Worm (Caenorhabditis elegans) whole organism, young adult: ENCODE data around the gene ceh-31.

ENCODE experiments used
- B0019.2 ChIP-seq: fragments of 200-800 bp; sonication (Bioruptor generic); conservative IDR thresholded peaks from 2 replicates; pipeline ENCODE4 v1.3.6; 2022; ENCODE audit warnings: missing genetic modification reagents, missing genetic modification characterization, missing compliant biosample characterization
- B0035.1 ChIP-seq: sonication (generic microtip); optimal IDR thresholded peaks from 2 replicates; lab custom pipeline; 2016; ENCODE audit warnings: missing genetic modification characterization, mild to moderate bottlenecking, missing compliant biosample characterization, missing genotype, missing genetic modification reagents
- B0336.3 ChIP-seq: fragments of 200-800 bp; sonication (Bioruptor generic); IDR thresholded peaks from 2 replicates; pipeline ENCODE4 v1.3.6; 2022; ENCODE audit warnings: missing genetic modification characterization, missing compliant biosample characterization
- C06A6.2 ChIP-seq: fragments of 200-800 bp; sonication (Bioruptor generic); conservative IDR thresholded peaks from 2 replicates; pipeline ENCODE4 v1.3.6; 2022; ENCODE audit warnings: missing genetic modification characterization, missing compliant biosample characterization
- F10E7.11 ChIP-seq: sonication (generic microtip); optimal IDR thresholded peaks from 2 replicates; lab custom pipeline; 2017; ENCODE audit warnings: mild to moderate bottlenecking, missing genetic modification characterization, moderate library complexity, missing compliant biosample characterization
- F22D6.2 ChIP-seq: sonication (generic microtip); optimal IDR thresholded peaks from 2 replicates; lab custom pipeline; 2016; ENCODE audit warnings: mild to moderate bottlenecking, missing genetic modification characterization, missing compliant biosample characterization
- F33H1.4 ChIP-seq: fragments of 200-800 bp; sonication (Bioruptor generic); IDR thresholded peaks from 2 replicates; pipeline ENCODE4 v1.3.6; 2022; ENCODE audit warnings: missing genetic modification reagents, missing genetic modification characterization, missing compliant biosample characterization
- F37B4.10 ChIP-seq: fragments of 200-800 bp; sonication (Bioruptor generic); IDR thresholded peaks from 2 replicates; pipeline ENCODE4 v1.3.6; 2022; ENCODE audit warnings: missing genetic modification characterization, missing compliant biosample characterization
- F39B2.1 ChIP-seq: fragments of 200-800 bp; sonication (Bioruptor generic); IDR thresholded peaks from 2 replicates; pipeline ENCODE4 v1.3.6; 2022; ENCODE audit warnings: missing genetic modification reagents, missing genetic modification characterization, missing compliant biosample characterization
- F57A8.1 ChIP-seq: fragments of 200-800 bp; sonication (Bioruptor generic); optimal IDR thresholded peaks from 2 replicates; lab custom pipeline; 2018; ENCODE audit warnings: mild to moderate bottlenecking, missing genetic modification characterization, moderate library complexity, missing compliant biosample characterization
- K11D2.4 ChIP-seq: fragments of 200-800 bp; sonication (Bioruptor generic); IDR thresholded peaks from 2 replicates; pipeline ENCODE4 v1.3.6; 2022; ENCODE audit warnings: missing genetic modification reagents, missing genetic modification characterization, missing compliant biosample characterization
- Y53G8AR.9 ChIP-seq: fragments of 200-800 bp; sonication (Bioruptor generic); conservative IDR thresholded peaks from 2 replicates; pipeline ENCODE4 v1.3.6; 2022; ENCODE audit warnings: missing genetic modification reagents, missing genetic modification characterization, missing compliant biosample characterization
- Y56A3A.18 ChIP-seq: fragments of 200-800 bp; sonication (Bioruptor generic); IDR thresholded peaks from 2 replicates; pipeline ENCODE4 v1.3.6; 2022; ENCODE audit warnings: missing genetic modification reagents, missing genetic modification characterization, missing compliant biosample characterization
- ZK185.1 ChIP-seq: sonication (generic microtip); optimal IDR thresholded peaks from 2 replicates; lab custom pipeline; 2016; ENCODE audit warnings: mild to moderate bottlenecking, missing genetic modification characterization, missing compliant biosample characterization; ENCODE audit not compliant: poor library complexity, severe bottlenecking
- ama-1 ChIP-seq, 3 experiments: fragments of 150-350 bp in 1 of 3; sonication (generic microtip) in 2 of 3; optimal IDR thresholded peaks; 2 replicates each; lab custom pipeline; 2014 to 2018; ENCODE audit warnings: missing biosample characterization in 2 of 3, missing genetic modification characterization in 2 of 3, missing genetic modification reagents in 2 of 3
- cebp-1 ChIP-seq, 2 experiments: fragments of 200-800 bp in 1 of 2; sonication (Bioruptor generic) in 1 of 2; sonication (generic microtip) in 1 of 2; IDR thresholded peaks in 1 of 2; optimal IDR thresholded peaks in 1 of 2; 2 replicates each; pipeline versions ENCODE4 v1.3.6 to Lab custom; 2017 to 2022; ENCODE audit warnings: missing compliant biosample characterization in 2 of 2, missing genetic modification characterization in 2 of 2, mild to moderate bottlenecking in 1 of 2, missing genetic modification reagents in 1 of 2, moderate library complexity in 1 of 2
- dox-1 ChIP-seq: fragments of 200-800 bp; sonication (Bioruptor generic); IDR thresholded peaks from 2 replicates; pipeline ENCODE4 v1.3.6; 2022; ENCODE audit warnings: missing genetic modification reagents, missing genetic modification characterization, missing compliant biosample characterization
- gei-17 ChIP-seq: fragments of 200-800 bp; sonication (Bioruptor generic); optimal IDR thresholded peaks from 2 replicates; lab custom pipeline; 2018; ENCODE audit warnings: mild to moderate bottlenecking, missing genetic modification characterization, missing compliant biosample characterization
- hmg-20 ChIP-seq: fragments of 200-800 bp; sonication (Bioruptor generic); IDR thresholded peaks from 2 replicates; pipeline ENCODE4 v1.3.6; 2022; ENCODE audit warnings: missing genetic modification reagents, missing genetic modification characterization, missing compliant biosample characterization
- hrde-1 ChIP-seq: sonication (generic microtip); optimal IDR thresholded peaks from 2 replicates; lab custom pipeline; 2016; ENCODE audit warnings: missing genetic modification characterization, mild to moderate bottlenecking, missing compliant biosample characterization, moderate library complexity, missing genotype, missing genetic modification reagents, borderline replicate concordance
- let-607 ChIP-seq, 2 experiments: fragments of 200-800 bp in 1 of 2; sonication (Bioruptor generic) in 1 of 2; sonication (generic microtip) in 1 of 2; optimal IDR thresholded peaks; 2 replicates each; lab custom pipeline; 2016 to 2018; ENCODE audit warnings: mild to moderate bottlenecking in 2 of 2, missing compliant biosample characterization in 2 of 2, missing genetic modification characterization in 2 of 2, moderate library complexity in 2 of 2, missing genotype in 1 of 2
- lin-35 ChIP-seq, 3 experiments: fragments of 150-350 bp in 2 of 3; sonication (generic microtip) in 1 of 3; optimal IDR thresholded peaks; 2 replicates each; lab custom pipeline; 2014 to 2018; ENCODE audit warnings: missing biosample characterization in 3 of 3, missing genetic modification characterization in 3 of 3, missing genetic modification reagents in 3 of 3
- lin-40 ChIP-seq: sonication (generic microtip); optimal IDR thresholded peaks from 2 replicates; lab custom pipeline; 2016; ENCODE audit warnings: missing genetic modification characterization, mild to moderate bottlenecking, missing compliant biosample characterization, missing genotype, missing genetic modification reagents
- madf-10 ChIP-seq: sonication (generic microtip); optimal IDR thresholded peaks from 2 replicates; lab custom pipeline; 2016; ENCODE audit warnings: mild to moderate bottlenecking, missing genetic modification characterization, missing compliant biosample characterization
- madf-3 ChIP-seq: fragments of 200-800 bp; sonication (Bioruptor generic); IDR thresholded peaks from 2 replicates; pipeline ENCODE4 v1.3.6; 2022; ENCODE audit warnings: missing genetic modification reagents, missing genetic modification characterization, missing compliant biosample characterization
- nhr-27 ChIP-seq: fragments of 200-800 bp; sonication (Bioruptor generic); optimal IDR thresholded peaks from 2 replicates; lab custom pipeline; 2018; ENCODE audit warnings: mild to moderate bottlenecking, missing genetic modification characterization, moderate library complexity, missing compliant biosample characterization
- nhr-80 ChIP-seq: sonication (generic microtip); optimal IDR thresholded peaks from 2 replicates; lab custom pipeline; 2016; ENCODE audit warnings: missing genetic modification characterization, missing compliant biosample characterization
- rec-8 ChIP-seq, 2 experiments: sonication (generic microtip); optimal IDR thresholded peaks; 2 replicates each; lab custom pipeline; 2016; ENCODE audit warnings: mild to moderate bottlenecking in 2 of 2, missing genetic modification characterization in 2 of 2, missing genetic modification reagents in 2 of 2, missing genotype in 2 of 2, missing biosample characterization in 1 of 2, missing compliant biosample characterization in 1 of 2, moderate library complexity in 1 of 2
- repo-1 ChIP-seq: sonication (generic microtip); optimal IDR thresholded peaks from 2 replicates; lab custom pipeline; 2017; ENCODE audit warnings: mild to moderate bottlenecking, missing genetic modification characterization, missing compliant biosample characterization
- sea-2 ChIP-seq: fragments of 200-800 bp; sonication (Bioruptor generic); IDR thresholded peaks from 2 replicates; pipeline ENCODE4 v1.3.6; 2022; ENCODE audit warnings: missing genetic modification characterization, missing compliant biosample characterization
- snpc-1.3 ChIP-seq: sonication (generic microtip); optimal IDR thresholded peaks from 2 replicates; lab custom pipeline; 2017; ENCODE audit warnings: missing genetic modification characterization, mild to moderate bottlenecking, missing compliant biosample characterization, antibody characterized with exemption, moderate library complexity, missing genotype, missing genetic modification reagents; ENCODE audit not compliant: insufficient read depth
- snpc-4 ChIP-seq, 5 experiments: fragments of 150-350 bp in 1 of 5; sonication (generic microtip) in 4 of 5; optimal IDR thresholded peaks; 2 replicates each; lab custom pipeline; 2014 to 2018; ENCODE audit warnings: missing genetic modification characterization in 5 of 5, missing biosample characterization in 3 of 5, antibody characterized with exemption in 2 of 5, mild to moderate bottlenecking in 2 of 5, missing compliant biosample characterization in 2 of 5, missing genotype in 2 of 5, moderate library complexity in 2 of 5, missing genetic modification reagents in 1 of 5
- somi-1 ChIP-seq: fragments of 200-800 bp; sonication (Bioruptor generic); optimal IDR thresholded peaks from 2 replicates; lab custom pipeline; 2018; ENCODE audit warnings: mild to moderate bottlenecking, missing genetic modification characterization, missing compliant biosample characterization
- sptf-2 ChIP-seq: fragments of 200-800 bp; sonication (Bioruptor generic); optimal IDR thresholded peaks from 2 replicates; lab custom pipeline; 2018; ENCODE audit warnings: mild to moderate bottlenecking, missing genetic modification characterization, missing compliant biosample characterization
- tlf-1 ChIP-seq: fragments of 200-800 bp; sonication (Bioruptor generic); optimal IDR thresholded peaks from 2 replicates; lab custom pipeline; 2018; ENCODE audit warnings: mild to moderate bottlenecking, missing genetic modification characterization, missing compliant biosample characterization
- ztf-6 ChIP-seq: fragments of 200-800 bp; sonication (Bioruptor generic); IDR thresholded peaks from 2 replicates; pipeline ENCODE4 v1.3.6; 2022; ENCODE audit warnings: missing genetic modification reagents, missing genetic modification characterization, missing compliant biosample characterization

The ceh-31 gene

DNA sequence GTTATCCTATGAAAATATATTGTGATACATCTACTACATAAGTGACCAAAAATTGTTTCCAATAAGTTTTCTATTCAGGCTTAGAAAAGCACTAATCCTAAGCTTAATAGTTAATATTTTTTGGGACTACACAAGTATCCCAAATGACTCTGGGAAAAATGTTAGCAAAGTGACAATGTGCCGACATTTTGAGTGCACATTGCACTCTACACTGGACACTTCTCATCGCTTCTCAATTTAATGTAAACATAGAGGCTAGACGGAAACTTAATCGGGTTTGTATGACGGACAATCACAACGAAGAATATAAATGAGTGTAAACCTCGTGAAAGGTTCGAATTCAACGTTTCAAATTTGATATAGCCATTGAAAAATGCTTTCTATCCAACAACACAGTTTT, 41.5 kb upstream of the ceh-31 start:
- peak; percentile 19 for TF ChIP-seq madf-10 (tag; lab: Kevin White, UChicago)
- TF ChIP-seq hrde-1, result no peak
- peak; percentile 64; the same call in 1 of the 2 replicates for TF ChIP-seq K11D2.4 (GFP tag; lab: Robert Waterston, UW)
- TF ChIP-seq F10E7.11 (tag; lab: Kevin White, UChicago), result no peak
- peak; percentile 95 for TF ChIP-seq ama-1 (optimal IDR thresholded peaks at IDR 0.05; lab: Kevin White, UChicago)
- peak in 1 of 2 experiments; percentile 36 for TF ChIP-seq ama-1 (GFP tag; optimal IDR thresholded peaks at IDR 0.05; lab: Kevin White, UChicago)
- TF ChIP-seq lin-35 (GFP tag; optimal IDR thresholded peaks at IDR 0.05; lab: Kevin White, UChicago), result peak in 1 of 3 experiments; percentile 83
- TF ChIP-seq snpc-1.3 (tag; lab: Kevin White, UChicago), result peak; percentile 2
- TF ChIP-seq ZK185.1 (tag; lab: Kevin White, UChicago), result peak; percentile 64
- peak; percentile 25 for TF ChIP-seq B0035.1 (tag; lab: Kevin White, UChicago)
- TF ChIP-seq lin-40 (tag; lab: Kevin White, UChicago), result peak; percentile 55
- no peak for TF ChIP-seq B0019.2 (GFP tag; lab: Robert Waterston, UW)
- peak; percentile 55 for TF ChIP-seq tlf-1
- TF ChIP-seq F39B2.1 (GFP tag; lab: Robert Waterston, UW), result no peak
- peak; percentile 0 for TF ChIP-seq nhr-80 (tag; lab: Kevin White, UChicago)
- TF ChIP-seq C06A6.2 (GFP tag; lab: Robert Waterston, UW), result peak; percentile 54
- no peak for TF ChIP-seq cebp-1 (GFP tag; IDR thresholded peaks at IDR 0.05; lab: Robert Waterston, UW)
- peak; percentile 26 for TF ChIP-seq cebp-1 (tag; optimal IDR thresholded peaks at IDR 0.05; lab: Kevin White, UChicago)
- 0 out of 2 replicates have a peak, but pooled peaks have one; percentile 9 for TF ChIP-seq Y56A3A.18 (GFP tag; lab: Robert Waterston, UW)
- TF ChIP-seq somi-1, result peak; percentile 57
- TF ChIP-seq nhr-27 (tag; lab: Kevin White, UChicago), result no peak
- no peak for TF ChIP-seq snpc-4 (GFP tag; optimal IDR thresholded peaks at IDR 0.05; lab: Kevin White, UChicago)
- peak in 1 of 4 experiments; percentile 37 for TF ChIP-seq snpc-4 (tag; optimal IDR thresholded peaks at IDR 0.05; lab: Kevin White, UChicago)
- no peak for TF ChIP-seq rec-8 (tag; optimal IDR thresholded peaks at IDR 0.05; lab: Kevin White, UChicago)
- no peak for TF ChIP-seq F37B4.10 (GFP tag; lab: Robert Waterston, UW)
- TF ChIP-seq repo-1 (tag; lab: Kevin White, UChicago), result peak; percentile 80
- TF ChIP-seq B0336.3 (GFP tag; lab: Robert Waterston, UW), result no peak; the same call in 1 of the 2 replicates
- TF ChIP-seq Y53G8AR.9 (GFP tag; lab: Robert Waterston, UW), result peak; percentile 49; the same call in 1 of the 2 replicates
- TF ChIP-seq madf-3, result peak; percentile 69; the same call in 1 of the 2 replicates
- peak; percentile 43 for TF ChIP-seq gei-17 (GFP tag; lab: Kevin White, UChicago)
- TF ChIP-seq F33H1.4 (GFP tag; lab: Robert Waterston, UW), result no peak
- no peak for TF ChIP-seq sea-2

DNA sequence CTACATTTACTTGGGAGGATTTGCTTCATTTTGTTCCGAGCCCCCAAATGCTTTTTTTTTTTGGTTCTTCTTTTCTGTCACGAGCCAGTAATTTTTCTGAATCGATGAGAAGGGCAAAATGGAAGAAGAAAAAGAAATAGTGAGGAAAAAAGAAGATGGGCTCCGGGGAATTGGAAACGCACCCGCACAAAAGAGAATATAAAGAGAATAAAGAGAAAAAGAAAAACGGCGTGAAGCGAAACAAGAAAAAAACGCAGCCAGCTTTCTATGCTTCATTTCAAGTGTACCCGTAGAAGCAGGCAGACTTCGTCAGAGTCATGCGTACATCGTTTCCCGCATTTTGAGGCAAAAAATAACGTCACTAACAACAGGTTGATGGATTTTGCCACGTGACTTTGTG, 40.8 kb upstream of the ceh-31 start:
- TF ChIP-seq ZK185.1 (tag; lab: Kevin White, UChicago) (peak; percentile 37), lin-40 (tag; lab: Kevin White, UChicago) (no peak), lin-35 (GFP tag; optimal IDR thresholded peaks at IDR 0.05; lab: Kevin White, UChicago) (peak in 1 of 3 experiments; percentile 47)

DNA sequence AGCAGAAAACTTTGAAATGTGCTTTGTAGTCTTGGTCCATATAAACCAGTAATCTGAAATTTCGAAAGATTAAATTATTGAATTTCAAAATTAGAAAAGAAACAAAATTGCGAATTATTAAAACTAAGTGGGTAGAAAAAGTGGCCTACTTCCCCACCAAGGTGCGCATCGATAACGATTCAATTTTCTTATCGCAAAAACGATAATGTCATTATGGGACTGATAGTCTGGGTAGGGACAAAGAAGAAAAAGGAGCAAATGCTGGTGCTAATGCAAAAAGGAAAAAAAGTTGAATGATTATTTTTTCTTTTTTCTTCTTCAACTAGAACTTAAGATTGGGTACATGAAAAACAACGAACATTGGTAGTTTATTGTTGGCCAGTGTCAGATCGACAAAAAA, 40.4 kb upstream of the ceh-31 start, which contains the start of gene gpcp-1:
Gene gpcp-1, minus strand, starts transcription at position 53 of the 400 bp plus-strand sequence.
- TF ChIP-seq F22D6.2, result no peak
- TF ChIP-seq dox-1 (GFP tag; lab: Robert Waterston, UW), result 0 out of 2 replicates have a peak, but pooled peaks have one; percentile 22
- peak; percentile 66 for TF ChIP-seq nhr-80 (tag; lab: Kevin White, UChicago)
- TF ChIP-seq let-607 (tag; optimal IDR thresholded peaks at IDR 0.05; lab: Kevin White, UChicago), result no peak
- TF ChIP-seq hmg-20 (GFP tag; lab: Robert Waterston, UW), result no peak
- no peak for TF ChIP-seq ztf-6
- TF ChIP-seq sptf-2 (GFP tag; lab: Kevin White, UChicago), result no peak
- no peak for TF ChIP-seq F57A8.1 (GFP tag; lab: Kevin White, UChicago)
- no peak for TF ChIP-seq F10E7.11 (tag; lab: Kevin White, UChicago)
- TF ChIP-seq, all 124 proteins: peak for 2
